Fruit fly (Drosophila melanogaster): ENCODE measurements around the gene Cpr100A.
A peak's percentile ranks its signal among the peaks of the same experiment; 100 is the strongest.

Gene Cpr100A

DNA sequence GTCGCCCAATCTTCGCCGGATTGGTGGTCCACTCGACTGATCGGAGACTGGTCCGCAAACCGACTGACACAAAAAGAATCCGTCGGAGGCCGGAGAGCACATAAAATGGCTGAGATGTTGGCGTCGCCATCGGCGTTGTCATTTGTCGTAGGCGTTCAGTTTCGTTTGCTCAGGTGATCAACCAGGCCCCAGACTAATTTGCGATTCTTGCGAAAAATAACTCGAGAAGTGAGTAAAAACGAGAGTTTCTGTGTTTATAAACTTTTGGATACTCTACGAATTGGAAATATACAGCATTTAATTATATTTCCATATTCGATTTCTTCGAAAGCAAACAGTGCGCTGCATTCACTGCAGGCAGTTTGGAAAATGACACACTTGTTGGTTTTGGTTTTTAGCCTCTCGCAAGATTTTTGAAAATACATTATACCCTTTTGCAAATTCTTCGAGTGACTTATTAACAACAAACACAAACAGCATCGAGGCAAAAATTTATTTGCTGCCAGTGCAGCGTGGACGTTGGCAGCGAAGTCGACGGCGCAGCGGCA, 8.9 kb downstream of the Cpr100A start, which contains the start of gene CG15546:
Gene CG15546, minus strand, starts transcription at position 51 of the 548 bp plus-strand sequence.
- no peak for TF ChIP-seq gro (GFP tag; optimal IDR thresholded peaks at IDR 0.05)
- no peak for TF ChIP-seq Gsc (GFP tag; IDR thresholded peaks at IDR 0.05)
- TF ChIP-seq CG11085 (GFP tag; IDR thresholded peaks at IDR 0.05) = no peak
- TF ChIP-seq CG32532 (GFP tag; IDR thresholded peaks at IDR 0.05) = peak; percentile 32; the same call in 1 of the 2 replicates
- TF ChIP-seq CG3847 (GFP tag; IDR thresholded peaks at IDR 0.05) = 0 out of 2 replicates have a peak, but pooled peaks have one; percentile 4
- no peak for TF ChIP-seq ssp (GFP tag; IDR thresholded peaks at IDR 0.05)
- no peak for TF ChIP-seq caup (GFP tag; optimal IDR thresholded peaks at IDR 0.05; ENCODE audit: severe bottlenecking)
- no peak for TF ChIP-seq CG10462 (GFP tag; optimal IDR thresholded peaks at IDR 0.05)
- no peak for TF ChIP-seq zen (tag; optimal IDR thresholded peaks at IDR 0.05)
- TF ChIP-seq sc (optimal IDR thresholded peaks at IDR 0.05) = no peak
- no peak for TF ChIP-seq sc (GFP tag; optimal IDR thresholded peaks at IDR 0.05)
- TF ChIP-seq seq (GFP tag; IDR thresholded peaks at IDR 0.05) = no peak
- no peak for TF ChIP-seq CG8765 (GFP tag; IDR thresholded peaks at IDR 0.05)
- no peak for TF ChIP-seq CG11560 (tag; IDR thresholded peaks at IDR 0.05)
- TF ChIP-seq tna (GFP tag; IDR thresholded peaks at IDR 0.05; ENCODE audit: partially characterized antibody) = no peak
- no peak for TF ChIP-seq aop (GFP tag; IDR thresholded peaks at IDR 0.05)
- no peak for TF ChIP-seq CG1647 (GFP tag; optimal IDR thresholded peaks at IDR 0.05)
- TF ChIP-seq dysf (GFP tag; IDR thresholded peaks at IDR 0.05) = peak; percentile 48; the same call in 2 of the 3 replicates
- TF ChIP-seq sim (GFP tag; IDR thresholded peaks at IDR 0.05) = no peak
- no peak for TF ChIP-seq Neu2 (GFP tag; optimal IDR thresholded peaks at IDR 0.05; ENCODE audit: borderline replicate concordance)
- no peak for TF ChIP-seq CG2202 (tag; optimal IDR thresholded peaks at IDR 0.05)
- TF ChIP-seq Lim3 (GFP tag; IDR thresholded peaks at IDR 0.05) = no peak
- no peak for TF ChIP-seq CG2712 (tag; optimal IDR thresholded peaks at IDR 0.05)
- no peak for TF ChIP-seq CG9727 (GFP tag; optimal IDR thresholded peaks at IDR 0.05)
- no peak for TF ChIP-seq Hr3 (GFP tag; optimal IDR thresholded peaks at IDR 0.05)
- TF ChIP-seq CG12942 (GFP tag; optimal IDR thresholded peaks at IDR 0.05) = no peak
- peak; percentile 37; the same call in 1 of the 2 replicates for TF ChIP-seq Rfx (GFP tag; IDR thresholded peaks at IDR 0.05)
- TF ChIP-seq NFAT (GFP tag; IDR thresholded peaks at IDR 0.05) = no peak
- peak; percentile 6; the same call in 1 of the 2 replicates for TF ChIP-seq Adf1 (GFP tag; IDR thresholded peaks at IDR 0.05)
- no peak for TF ChIP-seq lab (GFP tag; optimal IDR thresholded peaks at IDR 0.05)
- no peak for TF ChIP-seq CG1603 (tag; optimal IDR thresholded peaks at IDR 0.05)
- TF ChIP-seq CG16813 (GFP tag; IDR thresholded peaks at IDR 0.05; ENCODE audit: partially characterized antibody) = no peak
- TF ChIP-seq sna (GFP tag; IDR thresholded peaks at IDR 0.05; ENCODE audit: partially characterized antibody) = no peak
- TF ChIP-seq Mrtf (GFP tag; IDR thresholded peaks at IDR 0.05) = 0 out of 3 replicates have a peak, but pooled peaks have one; percentile 21
- no peak for TF ChIP-seq Blimp-1 (GFP tag; optimal IDR thresholded peaks at IDR 0.05)
- TF ChIP-seq Hey (tag; optimal IDR thresholded peaks at IDR 0.05) = no peak
- no peak for TF ChIP-seq CG1233 (GFP tag; optimal IDR thresholded peaks at IDR 0.05)
- no peak for TF ChIP-seq PHDP (tag; optimal IDR thresholded peaks at IDR 0.05)
- TF ChIP-seq CG8290 (GFP tag; optimal IDR thresholded peaks at IDR 0.05) = no peak
- no peak for TF ChIP-seq CG8290 (tag; optimal IDR thresholded peaks at IDR 0.05)
- TF ChIP-seq CG14667 (GFP tag; IDR thresholded peaks at IDR 0.05) = no peak
- TF ChIP-seq sens (GFP tag) = peak; percentile 0
- TF ChIP-seq Mes4 (GFP tag; optimal IDR thresholded peaks at IDR 0.05) = no peak
- TF ChIP-seq CG1602 (GFP tag; optimal IDR thresholded peaks at IDR 0.05) = no peak
- TF ChIP-seq Dref (GFP tag; IDR thresholded peaks at IDR 0.05) = no peak
- no peak for TF ChIP-seq CG7372 (GFP tag; IDR thresholded peaks at IDR 0.05)
- TF ChIP-seq row (GFP tag; IDR thresholded peaks at IDR 0.05) = peak; percentile 41; the same call in 2 of the 3 replicates
- no peak for TF ChIP-seq H2.0 (GFP tag; IDR thresholded peaks at IDR 0.05)
- TF ChIP-seq HLH4C (GFP tag; IDR thresholded peaks at IDR 0.05; ENCODE audit: partially characterized antibody) = no peak
- TF ChIP-seq wek (GFP tag; optimal IDR thresholded peaks at IDR 0.05) = no peak
- TF ChIP-seq CG7271 (tag; optimal IDR thresholded peaks at IDR 0.05) = no peak
- TF ChIP-seq CG13123 (GFP tag; optimal IDR thresholded peaks at IDR 0.05) = no peak
